Worm (Caenorhabditis elegans) whole organism, L4/young adult: ENCODE measurements around the gene ssq-1.

Experiments used
- W03F9.2 ChIP-seq: fragments of 150-350 bp; optimal IDR thresholded peaks from 2 replicates; lab custom pipeline; 2014; ENCODE audit warnings: missing biosample characterization, missing genetic modification characterization
- dao-5 ChIP-seq: sonication (generic microtip); optimal IDR thresholded peaks from 2 replicates; lab custom pipeline; 2016; ENCODE audit warnings: missing genotype, missing genetic modification characterization, moderate library complexity, missing compliant biosample characterization
- him-1 ChIP-seq: sonication (generic microtip); optimal IDR thresholded peaks from 2 replicates; lab custom pipeline; 2016; ENCODE audit warnings: missing genotype, missing genetic modification reagents, missing genetic modification characterization, missing compliant biosample characterization

- TF ChIP-seq him-1 (tag; lab: Kevin White, UChicago) (no peak), dao-5 (no peak), W03F9.2 (no peak)
Measured at ce11 chrIV:9802711-9803110, 49.6 kb upstream of the ssq-1 start, which contains the start of gene fat-3.
